Fruit fly (Drosophila melanogaster): ENCODE data around the gene EMC6.

DNA sequence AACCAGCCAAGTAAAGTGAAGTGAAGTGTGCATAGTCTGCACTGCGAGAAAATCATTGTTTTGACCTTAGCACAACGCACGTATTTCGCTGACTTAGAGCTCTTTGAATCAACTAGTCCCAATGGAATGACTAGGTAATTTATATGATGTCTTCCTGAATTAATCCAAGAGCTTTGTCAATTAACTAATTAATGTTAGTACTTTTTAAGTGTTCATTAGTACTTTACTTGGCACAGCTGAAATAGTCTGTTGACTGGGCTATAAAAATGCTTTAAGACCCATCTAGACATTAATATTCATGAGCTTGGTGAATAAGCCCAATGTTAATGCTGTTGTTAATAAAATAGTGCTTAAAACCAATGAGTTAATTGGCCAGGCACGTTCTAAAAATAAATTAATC, 48.7 kb downstream of the EMC6 start:
- TF ChIP-seq Crg-1 (GFP tag; optimal IDR thresholded peaks at IDR 0.05): no peak
- no peak for TF ChIP-seq CG14711 (tag; optimal IDR thresholded peaks at IDR 0.05)
- no peak for TF ChIP-seq kay (GFP tag; ENCODE audit: borderline replicate concordance)
- TF ChIP-seq pad (GFP tag; optimal IDR thresholded peaks at IDR 0.05): no peak
